Worm (Caenorhabditis elegans) whole organism, mixed stage, embryonic: ENCODE measurements around the gene R02F2.10.

Source experiments
- cnd-1 ChIP-seq: fragments of 200-800 bp; sonication (Bioruptor generic); optimal IDR thresholded peaks from 2 replicates; lab custom pipeline; 2018; ENCODE audit warnings: mild to moderate bottlenecking, missing genetic modification characterization, missing compliant biosample characterization
- elt-3 ChIP-seq: fragments of 150-350 bp; optimal IDR thresholded peaks from 2 replicates; lab custom pipeline; 2014; ENCODE audit warnings: missing biosample characterization, missing genetic modification characterization
- lin-13 ChIP-seq: fragments of 150-350 bp; optimal IDR thresholded peaks from 2 replicates; lab custom pipeline; 2014; ENCODE audit warnings: missing biosample characterization, missing genetic modification characterization
- snpc-4 ChIP-seq: fragments of 150-350 bp; optimal IDR thresholded peaks from 2 replicates; lab custom pipeline; 2014; ENCODE audit warnings: missing biosample characterization, missing genetic modification characterization
- unc-39 ChIP-seq: fragments of 150-350 bp; optimal IDR thresholded peaks from 2 replicates; lab custom pipeline; 2014; ENCODE audit warnings: missing biosample characterization, missing genetic modification characterization

DNA sequence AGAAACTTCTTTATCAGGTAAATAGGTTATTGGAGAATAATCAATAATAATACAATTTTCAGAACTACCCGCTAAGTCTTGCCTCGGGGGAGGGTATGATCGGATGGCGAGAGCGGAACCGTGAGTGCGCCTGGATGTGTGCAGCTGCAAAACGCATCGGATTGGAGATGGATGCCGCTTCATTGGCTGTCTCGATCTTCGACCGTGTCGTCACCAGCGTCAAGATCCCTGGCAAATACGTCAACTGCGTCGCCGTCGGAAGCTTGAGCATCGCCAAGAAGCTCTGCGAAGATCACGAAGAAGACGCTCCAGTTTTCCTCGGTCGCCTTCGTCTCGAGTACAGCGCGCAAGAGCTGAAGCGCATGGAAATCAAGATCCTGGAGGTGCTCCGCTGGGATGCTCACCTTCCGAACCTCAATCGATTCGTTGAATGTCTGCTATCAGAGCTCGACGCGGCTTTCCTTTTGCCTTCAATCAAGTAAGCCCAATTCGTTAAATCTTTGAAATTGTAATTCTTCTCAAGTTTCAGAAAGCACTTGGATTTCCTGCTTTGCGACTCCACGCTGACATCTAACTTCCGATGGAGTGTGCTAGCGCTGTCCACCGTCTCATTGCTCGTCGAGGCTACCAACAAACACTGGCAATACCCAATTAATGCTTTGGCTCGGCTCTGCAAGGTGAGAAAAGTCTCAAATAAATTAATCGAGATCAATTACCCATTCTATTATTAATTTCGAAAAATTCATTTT is 26.8 kb downstream of the R02F2.10 start:
- TF ChIP-seq snpc-4 (tag; lab: Kevin White, UChicago) (no peak), lin-13 (tag; lab: Kevin White, UChicago) (no peak), elt-3 (tag; lab: Kevin White, UChicago) (no peak), unc-39 (tag; lab: Kevin White, UChicago) (no peak), cnd-1 (no peak)
